Fruit fly (Drosophila melanogaster): ENCODE results near the gene U2af38.
A peak's percentile ranks its signal among the peaks of the same experiment; 100 is the strongest.

The U2af38 gene

DNA sequence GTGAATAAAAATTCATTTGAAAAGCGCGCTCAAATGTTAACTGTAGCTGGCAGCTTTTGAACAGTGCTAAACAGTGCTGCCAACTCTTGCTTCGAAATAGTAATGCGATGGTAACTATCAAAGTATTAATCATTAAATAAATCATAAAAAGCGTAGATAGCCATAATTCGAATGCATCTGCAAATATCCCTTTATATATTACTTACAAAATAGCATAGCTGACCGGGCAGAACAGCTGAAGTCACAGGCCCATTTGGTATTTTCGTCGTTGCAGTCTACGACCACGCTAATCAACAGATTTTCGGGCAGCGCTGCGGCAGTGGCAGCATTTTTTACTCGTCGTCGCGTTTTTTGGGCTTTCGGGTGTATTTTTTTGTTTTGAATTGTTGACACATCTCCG, 11.2 kb upstream of the U2af38 start, which contains the start of gene Plc21C (continued):
- TF ChIP-seq HmgD (GFP tag; optimal IDR thresholded peaks at IDR 0.05) = peak; percentile 61
- peak; percentile 21 for TF ChIP-seq kay (GFP tag; optimal IDR thresholded peaks at IDR 0.05)
- TF ChIP-seq Atf-2 (GFP tag; optimal IDR thresholded peaks at IDR 0.05) = no peak
- TF ChIP-seq HLH54F (GFP tag; optimal IDR thresholded peaks at IDR 0.05) = peak; percentile 58
- TF ChIP-seq CG13287 (GFP tag; IDR thresholded peaks at IDR 0.05; ENCODE audit: partially characterized antibody) = peak; percentile 44
- TF ChIP-seq Ada2b (GFP tag; IDR thresholded peaks at IDR 0.05) = no peak
- TF ChIP-seq CG31365 (tag; optimal IDR thresholded peaks at IDR 0.05) = no peak
- 0 out of 2 replicates have a peak, but pooled peaks have one; percentile 25 for TF ChIP-seq hbn (GFP tag; IDR thresholded peaks at IDR 0.05; ENCODE audit: partially characterized antibody)
- TF ChIP-seq CG10462 (GFP tag; optimal IDR thresholded peaks at IDR 0.05) = no peak
- peak; percentile 41 for TF ChIP-seq CG7839 (tag; optimal IDR thresholded peaks at IDR 0.05)
- TF ChIP-seq p53 (GFP tag; optimal IDR thresholded peaks at IDR 0.05) = no peak
- TF ChIP-seq CG8924 (tag; optimal IDR thresholded peaks at IDR 0.05) = peak; percentile 43
- TF ChIP-seq Med (GFP tag) = peak; percentile 93
- TF ChIP-seq CG1792 (GFP tag; optimal IDR thresholded peaks at IDR 0.05) = peak; percentile 23
- TF ChIP-seq chif (GFP tag; optimal IDR thresholded peaks at IDR 0.05) = peak; percentile 15 to 44
- TF ChIP-seq Stat92E (GFP tag; optimal IDR thresholded peaks at IDR 0.05) = peak in 1 of 3 experiments; percentile 62
- peak; percentile 20 for TF ChIP-seq Meics (GFP tag; optimal IDR thresholded peaks at IDR 0.05)
- peak; percentile 52 for TF ChIP-seq CG12769 (tag; optimal IDR thresholded peaks at IDR 0.05)
- TF ChIP-seq grau (tag; optimal IDR thresholded peaks at IDR 0.05) = peak; percentile 58
- peak; percentile 48 for TF ChIP-seq grn (GFP tag; optimal IDR thresholded peaks at IDR 0.05)
- peak; percentile 26 for TF ChIP-seq az2 (GFP tag; optimal IDR thresholded peaks at IDR 0.05)
- TF ChIP-seq fd102C (GFP tag; optimal IDR thresholded peaks at IDR 0.05) = no peak
- TF ChIP-seq Ravus (GFP tag; IDR thresholded peaks at IDR 0.05) = no peak
- TF ChIP-seq CHES-1-like (GFP tag; optimal IDR thresholded peaks at IDR 0.05) = peak; percentile 59
- peak; percentile 59; the same call in 2 of the 3 replicates for TF ChIP-seq Dbx (GFP tag; IDR thresholded peaks at IDR 0.05)
- peak; percentile 74 for TF ChIP-seq Deaf1 (tag; optimal IDR thresholded peaks at IDR 0.05)
- TF ChIP-seq tup (GFP tag; optimal IDR thresholded peaks at IDR 0.05) = peak; percentile 5
- TF ChIP-seq pum (GFP tag; optimal IDR thresholded peaks at IDR 0.05) = peak; percentile 20
- TF ChIP-seq CG4424 (GFP tag; optimal IDR thresholded peaks at IDR 0.05) = peak; percentile 26
- TF ChIP-seq Dek (tag; optimal IDR thresholded peaks at IDR 0.05) = peak; percentile 42
- peak; percentile 99 for TF ChIP-seq Dp (GFP tag; optimal IDR thresholded peaks at IDR 0.05)
- TF ChIP-seq tgo (GFP tag; IDR thresholded peaks at IDR 0.05) = 0 out of 3 replicates have a peak, but pooled peaks have one; percentile 23
- peak; percentile 49 for TF ChIP-seq CG17186 (GFP tag; optimal IDR thresholded peaks at IDR 0.05)
- TF ChIP-seq NK7.1 (GFP tag; optimal IDR thresholded peaks at IDR 0.05) = peak; percentile 49
- no peak for TF ChIP-seq chinmo (GFP tag; IDR thresholded peaks at IDR 0.05; ENCODE audit: partially characterized antibody)
- 0 out of 2 replicates have a peak, but pooled peaks have one; percentile 29 for TF ChIP-seq NFAT (GFP tag; IDR thresholded peaks at IDR 0.05)
- TF ChIP-seq Dref (GFP tag; IDR thresholded peaks at IDR 0.05) = peak; percentile 41; the same call in 1 of the 2 replicates
- peak; percentile 61; the same call in 2 of the 3 replicates for TF ChIP-seq CG17361 (GFP tag; IDR thresholded peaks at IDR 0.05)
- TF ChIP-seq CG17829 (tag; optimal IDR thresholded peaks at IDR 0.05) = peak; percentile 69
- peak; percentile 67 for TF ChIP-seq NC2β (GFP tag; optimal IDR thresholded peaks at IDR 0.05)
- no peak for TF ChIP-seq bowl (GFP tag; IDR thresholded peaks at IDR 0.05)
- no peak for TF ChIP-seq eve (GFP tag; optimal IDR thresholded peaks at IDR 0.05)
- peak; percentile 49 for TF ChIP-seq YL-1 (GFP tag; optimal IDR thresholded peaks at IDR 0.05)
- TF ChIP-seq CG12155 (GFP tag; optimal IDR thresholded peaks at IDR 0.05) = peak; percentile 91
- peak; percentile 23 for TF ChIP-seq cwo (GFP tag; optimal IDR thresholded peaks at IDR 0.05)
- peak; percentile 29 for TF ChIP-seq CG4617 (GFP tag; optimal IDR thresholded peaks at IDR 0.05; ENCODE audit: borderline replicate concordance)
- TF ChIP-seq ewg (GFP tag; optimal IDR thresholded peaks at IDR 0.05) = peak; percentile 17
- peak; percentile 92 for TF ChIP-seq Adf1 (GFP tag; IDR thresholded peaks at IDR 0.05)
- peak; percentile 60 for TF ChIP-seq CG15601 (tag; optimal IDR thresholded peaks at IDR 0.05)
- peak; percentile 45 for TF ChIP-seq CG10147 (GFP tag; optimal IDR thresholded peaks at IDR 0.05)
